Fruit fly (Drosophila melanogaster) whole organism, embryonic: ENCODE results near the gene pnr.

Experiments
- Adf1 ChIP-seq: fragments of 200-800 bp; sonication (Bioruptor generic); IDR thresholded peaks from 2 replicates; pipeline ENCODE4 v1.3.6; 2022; ENCODE audit warnings: missing biosample characterization, missing genetic modification characterization
- Asciz ChIP-seq: fragments of 200-800 bp; sonication (Bioruptor generic); optimal IDR thresholded peaks from 2 replicates; lab custom pipeline; 2017; ENCODE audit warnings: missing biosample characterization, mild to moderate bottlenecking, missing genetic modification characterization, missing genetic modification reagents
- Atf-2 ChIP-seq: fragments of 200-800 bp; sonication (Bioruptor generic); optimal IDR thresholded peaks from 2 replicates; lab custom pipeline; 2016; ENCODE audit warnings: missing biosample characterization, missing genetic modification characterization
- Atf6 ChIP-seq: fragments of 200-800 bp; sonication (Bioruptor generic); IDR thresholded peaks from 2 replicates; pipeline ENCODE4 v1.3.6; 2022; ENCODE audit warnings: missing biosample characterization, missing genetic modification characterization
- Bgb ChIP-seq: fragments of 200-800 bp; sonication (Bioruptor generic); IDR thresholded peaks from 2 replicates; pipeline ENCODE4 v1.3.6; 2022; ENCODE audit warnings: missing biosample characterization, missing genetic modification characterization; ENCODE audit not compliant: partially characterized antibody
- CG10431 ChIP-seq: fragments of 200-800 bp; sonication (Bioruptor generic); optimal IDR thresholded peaks from 3 replicates; lab custom pipeline; 2018; ENCODE audit warnings: missing biosample characterization, mild to moderate bottlenecking, missing genetic modification characterization
- CG10565 ChIP-seq: fragments of 200-800 bp; sonication (Bioruptor generic); optimal IDR thresholded peaks from 3 replicates; lab custom pipeline; 2016; ENCODE audit warnings: missing biosample characterization, mild to moderate bottlenecking, missing genetic modification characterization
- CG12391 ChIP-seq: fragments of 200-800 bp; sonication (Bioruptor generic); optimal IDR thresholded peaks from 3 replicates; lab custom pipeline; 2018; ENCODE audit warnings: missing biosample characterization, mild to moderate bottlenecking, missing genetic modification characterization, moderate library complexity
- CG14441 ChIP-seq: fragments of 200-800 bp; sonication (Bioruptor generic); IDR thresholded peaks from 2 replicates; pipeline ENCODE4 v1.3.6; 2022; ENCODE audit warnings: missing biosample characterization, missing genetic modification characterization
- CG15479 ChIP-seq: fragments of 200-800 bp; sonication (Bioruptor generic); optimal IDR thresholded peaks from 3 replicates; lab custom pipeline; 2019; ENCODE audit warnings: missing biosample characterization, mild to moderate bottlenecking, missing genetic modification characterization, moderate library complexity
- CG16815 ChIP-seq: fragments of 200-800 bp; sonication (Bioruptor generic); optimal IDR thresholded peaks from 3 replicates; lab custom pipeline; 2017; ENCODE audit warnings: missing biosample characterization, mild to moderate bottlenecking, missing genetic modification characterization
- CG16863 ChIP-seq: fragments of 200-800 bp; sonication (Bioruptor generic); optimal IDR thresholded peaks from 3 replicates; lab custom pipeline; 2016; ENCODE audit warnings: missing biosample characterization, missing genetic modification characterization
- CG31441 ChIP-seq: fragments of 200-800 bp; sonication (Bioruptor generic); IDR thresholded peaks from 2 replicates; pipeline ENCODE4 v1.3.6; 2022; ENCODE audit warnings: missing biosample characterization, missing genetic modification characterization
- CG3995 ChIP-seq: fragments of 200-800 bp; sonication (Bioruptor generic); optimal IDR thresholded peaks from 3 replicates; lab custom pipeline; 2016; ENCODE audit warnings: missing biosample characterization, missing genetic modification characterization
- CG4360 ChIP-seq: fragments of 200-800 bp; sonication (Bioruptor generic); IDR thresholded peaks from 2 replicates; pipeline ENCODE4 v1.3.6; 2022; ENCODE audit warnings: missing biosample characterization, missing genetic modification characterization
- CG6813 ChIP-seq: fragments of 200-800 bp; sonication (Bioruptor generic); optimal IDR thresholded peaks from 2 replicates; lab custom pipeline; 2017; ENCODE audit warnings: missing biosample characterization, missing genetic modification characterization, mild to moderate bottlenecking, moderate library complexity, missing genetic modification reagents
- D19A ChIP-seq: fragments of 200-800 bp; optimal IDR thresholded peaks from 3 replicates; lab custom pipeline; 2019; ENCODE audit warnings: missing biosample characterization, mild to moderate bottlenecking, missing genetic modification characterization, moderate library complexity
- Doc2 ChIP-seq: fragments of 200-800 bp; sonication (Bioruptor generic); IDR thresholded peaks from 2 replicates; pipeline ENCODE4 v1.3.6; 2022; ENCODE audit warnings: missing biosample characterization, missing genetic modification characterization
- GATAe ChIP-seq: fragments of 200-800 bp; sonication (Bioruptor generic); conservative IDR thresholded peaks from 2 replicates; pipeline ENCODE4 v1.3.6; 2022; ENCODE audit warnings: missing biosample characterization, missing genetic modification characterization
- HHEX ChIP-seq: fragments of 200-800 bp; sonication (Bioruptor generic); optimal IDR thresholded peaks from 3 replicates; lab custom pipeline; 2017; ENCODE audit warnings: missing biosample characterization, mild to moderate bottlenecking, missing genetic modification characterization, missing genetic modification reagents
- HLHmδ ChIP-seq: fragments of 200-800 bp; sonication (Bioruptor generic); optimal IDR thresholded peaks from 2 replicates; lab custom pipeline; 2018; ENCODE audit warnings: missing biosample characterization, mild to moderate bottlenecking, missing genetic modification characterization, moderate library complexity
- Jarid2 ChIP-seq: fragments of 200-800 bp; sonication (Bioruptor generic); optimal IDR thresholded peaks from 3 replicates; lab custom pipeline; 2017; ENCODE audit warnings: mild to moderate bottlenecking, missing biosample characterization, missing genetic modification reagents, missing genetic modification characterization
- Nf-YB ChIP-seq: fragments of 200-800 bp; sonication (Bioruptor generic); optimal IDR thresholded peaks from 3 replicates; lab custom pipeline; 2019; ENCODE audit warnings: missing biosample characterization, mild to moderate bottlenecking, missing genetic modification characterization, moderate library complexity
- Nf-YC ChIP-seq: fragments of 200-800 bp; optimal IDR thresholded peaks from 3 replicates; lab custom pipeline; 2019; ENCODE audit warnings: missing biosample characterization, mild to moderate bottlenecking, missing genetic modification characterization, moderate library complexity
- NfI ChIP-seq: fragments of 200-800 bp; sonication (Bioruptor generic); optimal IDR thresholded peaks from 3 replicates; lab custom pipeline; 2018; ENCODE audit warnings: missing biosample characterization, mild to moderate bottlenecking, missing genetic modification characterization, moderate library complexity
- Oaz ChIP-seq: fragments of 200-800 bp; sonication (Bioruptor generic); IDR thresholded peaks from 2 replicates; pipeline ENCODE4 v1.3.6; 2022; ENCODE audit warnings: missing biosample characterization, missing genetic modification characterization
- Oli ChIP-seq: fragments of 200-800 bp; sonication (Bioruptor generic); optimal IDR thresholded peaks from 2 replicates; lab custom pipeline; 2018; ENCODE audit warnings: missing biosample characterization, mild to moderate bottlenecking, missing genetic modification characterization, moderate library complexity
- Optix ChIP-seq: fragments of 200-800 bp; sonication (Bioruptor generic); IDR thresholded peaks from 3 replicates; pipeline ENCODE4 v1.3.6; 2022; ENCODE audit warnings: missing biosample characterization, missing genetic modification characterization
- PHDP ChIP-seq: fragments of 200-800 bp; sonication (Bioruptor generic); optimal IDR thresholded peaks from 3 replicates; lab custom pipeline; 2018; ENCODE audit warnings: missing biosample characterization, mild to moderate bottlenecking, missing genetic modification characterization, moderate library complexity
- Pdp1 ChIP-seq, 2 experiments: fragments of 200-800 bp; sonication (Bioruptor generic); optimal IDR thresholded peaks; 3 replicates each; lab custom pipeline; 2016; ENCODE audit warnings: missing biosample characterization in 2 of 2, missing genetic modification characterization in 2 of 2, mild to moderate bottlenecking in 1 of 2, moderate library complexity in 1 of 2
- Sox102F ChIP-seq: fragments of 200-800 bp; sonication (Bioruptor generic); optimal IDR thresholded peaks from 2 replicates; lab custom pipeline; 2018; ENCODE audit warnings: missing biosample characterization, mild to moderate bottlenecking, missing genetic modification characterization, moderate library complexity
- bowl ChIP-seq: fragments of 200-800 bp; sonication (Bioruptor generic); IDR thresholded peaks from 2 replicates; pipeline ENCODE4 v1.3.6; 2022; ENCODE audit warnings: missing biosample characterization, missing genetic modification characterization
- chm ChIP-seq: fragments of 200-800 bp; sonication (Bioruptor generic); IDR thresholded peaks from 2 replicates; pipeline ENCODE4 v1.3.6; 2022; ENCODE audit warnings: missing biosample characterization, missing genetic modification characterization
- croc ChIP-seq: fragments of 200-800 bp; sonication (Bioruptor generic); conservative IDR thresholded peaks from 3 replicates; pipeline ENCODE4 v1.3.6; 2022; ENCODE audit warnings: missing biosample characterization, missing genetic modification characterization
- cwo ChIP-seq: fragments of 200-800 bp; sonication (Bioruptor generic); optimal IDR thresholded peaks from 3 replicates; lab custom pipeline; 2017; ENCODE audit warnings: missing biosample characterization, missing genetic modification characterization, mild to moderate bottlenecking, moderate library complexity, missing genetic modification reagents
- esg ChIP-seq: fragments of 200-800 bp; sonication (Bioruptor generic); conservative IDR thresholded peaks from 2 replicates; pipeline ENCODE4 v1.3.6; 2022; ENCODE audit warnings: missing biosample characterization, missing genetic modification characterization
- ewg ChIP-seq: fragments of 200-800 bp; sonication (Bioruptor generic); optimal IDR thresholded peaks from 3 replicates; lab custom pipeline; 2017; ENCODE audit warnings: mild to moderate bottlenecking, missing biosample characterization, missing genetic modification reagents, missing genetic modification characterization
- gcm ChIP-seq: fragments of 200-800 bp; sonication (Bioruptor generic); optimal IDR thresholded peaks from 2 replicates; lab custom pipeline; 2019; ENCODE audit warnings: missing biosample characterization, mild to moderate bottlenecking, missing genetic modification characterization, moderate library complexity
- gsb-n ChIP-seq: fragments of 200-800 bp; sonication (Bioruptor generic); optimal IDR thresholded peaks from 3 replicates; lab custom pipeline; 2018; ENCODE audit warnings: missing biosample characterization, mild to moderate bottlenecking, missing genetic modification characterization
- jigr1 ChIP-seq: fragments of 200-800 bp; sonication (Bioruptor generic); IDR thresholded peaks from 3 replicates; pipeline ENCODE4 v1.3.6; 2022; ENCODE audit warnings: missing biosample characterization, missing genetic modification characterization
- jing ChIP-seq: fragments of 200-800 bp; sonication (Bioruptor generic); optimal IDR thresholded peaks from 2 replicates; lab custom pipeline; 2018; ENCODE audit warnings: missing biosample characterization, mild to moderate bottlenecking, missing genetic modification characterization
- ken ChIP-seq: fragments of 200-800 bp; sonication (Bioruptor generic); IDR thresholded peaks from 3 replicates; pipeline ENCODE4 v1.3.6; 2022; ENCODE audit warnings: missing biosample characterization, missing genetic modification characterization
- lab ChIP-seq: fragments of 200-800 bp; sonication (Bioruptor generic); optimal IDR thresholded peaks from 3 replicates; lab custom pipeline; 2017; ENCODE audit warnings: missing biosample characterization, missing genetic modification characterization, mild to moderate bottlenecking, moderate library complexity, missing genetic modification reagents
- nerfin-1 ChIP-seq: fragments of 200-800 bp; sonication (Bioruptor generic); optimal IDR thresholded peaks from 3 replicates; lab custom pipeline; 2019; ENCODE audit warnings: missing biosample characterization, mild to moderate bottlenecking, missing genetic modification characterization, moderate library complexity
- org-1 ChIP-seq: fragments of 200-800 bp; sonication (Bioruptor generic); optimal IDR thresholded peaks from 2 replicates; lab custom pipeline; 2017; ENCODE audit warnings: missing biosample characterization, missing genetic modification characterization
- shn ChIP-seq: fragments of 200-800 bp; sonication (Bioruptor generic); optimal IDR thresholded peaks from 3 replicates; lab custom pipeline; 2016; ENCODE audit warnings: missing biosample characterization, missing genetic modification characterization
- sim ChIP-seq: fragments of 200-800 bp; sonication (Bioruptor generic); IDR thresholded peaks from 2 replicates; pipeline ENCODE4 v1.3.6; 2022; ENCODE audit warnings: missing biosample characterization, missing genetic modification characterization
- unc-4 ChIP-seq: fragments of 200-800 bp; sonication (Bioruptor generic); IDR thresholded peaks from 2 replicates; pipeline ENCODE4 v1.3.6; 2022; ENCODE audit warnings: missing biosample characterization, missing genetic modification characterization; ENCODE audit not compliant: partially characterized antibody
- zfh1 ChIP-seq: fragments of 200-800 bp; sonication (Bioruptor generic); IDR thresholded peaks from 3 replicates; pipeline ENCODE4 v1.3.6; 2022; ENCODE audit warnings: missing biosample characterization, missing genetic modification characterization

The pnr gene

dm6 chr3R:15984483-15985118 lies 41.3 kb upstream of the pnr start (continued):
- TF ChIP-seq Nf-YC (tag; lab: Kevin White, UChicago) (peak; percentile 77), Atf-2 (no peak), gcm (peak; percentile 81), Asciz (GFP tag; lab: Kevin White, UChicago) (peak; percentile 29), Oli (tag; lab: Kevin White, UChicago) (peak; percentile 52), Nf-YB (GFP tag; lab: Kevin White, UChicago) (peak; percentile 83), HHEX (GFP tag; lab: Kevin White, UChicago) (no peak), esg (GFP tag; lab: Robert Waterston, UW) (no peak; the same call in 1 of the 2 replicates), CG14441 (no peak), HLHmδ (no peak), jing (GFP tag; lab: Kevin White, UChicago) (no peak), CG16815 (GFP tag; lab: Kevin White, UChicago) (peak; percentile 10), CG31441 (GFP tag; lab: Robert Waterston, UW) (peak; percentile 73), CG12391 (peak; percentile 69)

- peak; percentile 99 for TF ChIP-seq GATAe (GFP tag; lab: Robert Waterston, UW)
- TF ChIP-seq Jarid2 (GFP tag; lab: Kevin White, UChicago) = no peak
- no peak for TF ChIP-seq unc-4 (GFP tag; lab: Robert Waterston, UW)
- no peak for TF ChIP-seq Bgb
- peak; percentile 96 for TF ChIP-seq CG15479
- TF ChIP-seq NfI = no peak
- no peak for TF ChIP-seq ken (GFP tag; lab: Robert Waterston, UW)
- no peak for TF ChIP-seq org-1 (GFP tag; lab: Kevin White, UChicago)
- TF ChIP-seq CG16863 (GFP tag; lab: Kevin White, UChicago) = no peak
- TF ChIP-seq D19A = no peak
- TF ChIP-seq jigr1 (GFP tag; lab: Robert Waterston, UW) = no peak
- peak; percentile 29 for TF ChIP-seq lab (GFP tag; lab: Kevin White, UChicago)
- TF ChIP-seq Adf1 (GFP tag; lab: Robert Waterston, UW) = peak; percentile 16; the same call in 1 of the 2 replicates
- TF ChIP-seq CG6813 = no peak
- TF ChIP-seq nerfin-1 (tag; lab: Kevin White, UChicago) = no peak
- TF ChIP-seq CG10431 (GFP tag; lab: Kevin White, UChicago) = no peak
- TF ChIP-seq sim (GFP tag; lab: Robert Waterston, UW) = no peak
- no peak for TF ChIP-seq Optix
- no peak for TF ChIP-seq chm (GFP tag; lab: Robert Waterston, UW)
- TF ChIP-seq bowl = no peak
- no peak for TF ChIP-seq zfh1 (GFP tag; lab: Robert Waterston, UW)
- no peak for TF ChIP-seq Sox102F (GFP tag; lab: Kevin White, UChicago)
- no peak for TF ChIP-seq PHDP (tag; lab: Kevin White, UChicago)
- TF ChIP-seq Pdp1 (GFP tag; optimal IDR thresholded peaks at IDR 0.05; lab: Kevin White, UChicago) = peak in 1 of 2 experiments; percentile 74
- no peak for TF ChIP-seq Atf6 (GFP tag; lab: Robert Waterston, UW)
- TF ChIP-seq croc (GFP tag; lab: Robert Waterston, UW) = no peak
- no peak for TF ChIP-seq CG3995
- TF ChIP-seq cwo = peak; percentile 100
- TF ChIP-seq shn (GFP tag; lab: Kevin White, UChicago) = peak; percentile 57
- TF ChIP-seq Oaz (GFP tag; lab: Robert Waterston, UW) = no peak
- TF ChIP-seq Doc2 (GFP tag; lab: Robert Waterston, UW) = no peak
- no peak for TF ChIP-seq gsb-n (tag; lab: Kevin White, UChicago)
- TF ChIP-seq CG4360 (GFP tag; lab: Robert Waterston, UW) = no peak
- TF ChIP-seq ewg (GFP tag; lab: Kevin White, UChicago) = no peak
- TF ChIP-seq CG10565 = no peak
- peak; percentile 89 for TF ChIP-seq Nf-YB (GFP tag; lab: Kevin White, UChicago)
Measured at dm6 chr3R:15985762-15986214, 40.1 kb upstream of the pnr start, which contains the start of gene srp. TSS of gene srp (plus strand) at chr3R:15986152.
